Worm (Caenorhabditis elegans) whole organism, L4/young adult: ENCODE data around the gene T05A7.1.

Experiments
- dao-5 ChIP-seq: sonication (generic microtip); optimal IDR thresholded peaks from 2 replicates; lab custom pipeline; 2016; ENCODE audit warnings: missing genotype, missing genetic modification characterization, moderate library complexity, missing compliant biosample characterization
- him-1 ChIP-seq: sonication (generic microtip); optimal IDR thresholded peaks from 2 replicates; lab custom pipeline; 2016; ENCODE audit warnings: missing genotype, missing genetic modification reagents, missing genetic modification characterization, missing compliant biosample characterization

DNA sequence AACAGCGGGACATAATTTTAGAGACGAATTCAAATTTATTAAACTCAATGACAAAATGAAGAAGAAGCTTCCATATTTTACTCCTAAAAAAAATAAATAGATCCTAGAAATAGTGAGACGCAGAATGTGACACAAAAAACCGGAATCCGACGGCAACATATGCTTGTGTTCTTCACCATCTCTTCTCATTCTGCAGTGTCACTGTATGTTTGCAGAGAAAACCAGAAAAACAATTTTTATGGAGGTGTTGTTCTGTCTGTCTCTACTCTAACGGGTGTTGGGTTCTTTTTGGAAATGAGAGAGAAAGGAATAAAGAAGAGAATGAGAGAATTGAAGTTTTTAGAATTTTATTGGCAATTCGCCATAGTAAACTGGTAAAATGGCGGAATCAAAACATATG, 39.1 kb upstream of the T05A7.1 start:
- TF ChIP-seq him-1 (tag; lab: Kevin White, UChicago) = no peak
- no peak for TF ChIP-seq dao-5 (tag; lab: Kevin White, UChicago)
